Fruit fly (Drosophila melanogaster) whole organism, larva: Measurements from ENCODE around the gene CG13708.

ENCODE experiments used
- noc ChIP-seq: fragments of 200-800 bp; sonication (Bioruptor generic); optimal IDR thresholded peaks from 3 replicates; lab custom pipeline; 2019; ENCODE audit warnings: missing biosample characterization, mild to moderate bottlenecking, missing genetic modification characterization, moderate library complexity

CG13708 gene

dm6 chr3L:4807306-4807705, 26.1 kb downstream of the CG13708 start, which contains the start of gene CG18808:
TSS of gene CG18808 (minus strand) at chr3L:4807406.
- no peak for TF ChIP-seq noc (tag; lab: Kevin White, UChicago)

dm6 chr3L:4805751-4806150, 27.6 kb downstream of the CG13708 start:
- no peak for TF ChIP-seq noc (tag; lab: Kevin White, UChicago)

- TF ChIP-seq noc (tag; lab: Kevin White, UChicago): no peak
Observed at dm6 chr3L:4805174-4805573, 28.2 kb downstream of the CG13708 start, which contains the start of gene CG7509. TSS of gene CG7509 (minus strand) at chr3L:4805274.

- TF ChIP-seq noc (tag; lab: Kevin White, UChicago): no peak
Observed at dm6 chr3L:4800641-4801040, 32.8 kb downstream of the CG13708 start.
